Fruit fly (Drosophila melanogaster) whole organism, prepupa: ENCODE data around the gene AANATL2.

ENCODE experiments used
- CG16779 ChIP-seq: fragments of 200-800 bp; sonication (Bioruptor generic); optimal IDR thresholded peaks from 3 replicates; lab custom pipeline; 2017; ENCODE audit warnings: missing biosample characterization, mild to moderate bottlenecking, missing genetic modification characterization
- CG6792 ChIP-seq: fragments of 200-800 bp; sonication (Bioruptor generic); optimal IDR thresholded peaks from 3 replicates; lab custom pipeline; 2016; ENCODE audit warnings: missing biosample characterization, missing genetic modification characterization
- CG6854 ChIP-seq: fragments of 200-800 bp; sonication (Bioruptor generic); optimal IDR thresholded peaks from 2 replicates; lab custom pipeline; 2017; ENCODE audit warnings: missing biosample characterization, mild to moderate bottlenecking, missing genetic modification characterization
- CG8119 ChIP-seq: fragments of 200-800 bp; sonication (Bioruptor generic); IDR thresholded peaks from 3 replicates; pipeline ENCODE4 v1.3.6; 2022; ENCODE audit warnings: missing biosample characterization, missing genetic modification characterization
- Eip78C ChIP-seq: fragments of 200-800 bp; sonication (Bioruptor generic); peaks from one replicate; lab custom pipeline; 2016; ENCODE audit warnings: missing biosample characterization, missing genetic modification characterization
- Eip93F ChIP-seq: fragments of 200-800 bp; sonication (Bioruptor generic); optimal IDR thresholded peaks from 2 replicates; lab custom pipeline; 2016; ENCODE audit warnings: missing biosample characterization, mild to moderate bottlenecking, missing genetic modification characterization
- Ets21C ChIP-seq: fragments of 200-800 bp; sonication (Bioruptor generic); optimal IDR thresholded peaks from 3 replicates; lab custom pipeline; 2016; ENCODE audit warnings: missing biosample characterization, missing genetic modification characterization
- Smox ChIP-seq: fragments of 200-800 bp; sonication (Bioruptor generic); optimal IDR thresholded peaks from 3 replicates; lab custom pipeline; 2016; ENCODE audit warnings: missing biosample characterization, missing genetic modification characterization
- cyc ChIP-seq: fragments of 200-800 bp; sonication (Bioruptor generic); optimal IDR thresholded peaks from 3 replicates; lab custom pipeline; 2016; ENCODE audit warnings: missing biosample characterization, missing genetic modification characterization
- dac ChIP-seq: fragments of 200-800 bp; sonication (Bioruptor generic); optimal IDR thresholded peaks from 2 replicates; lab custom pipeline; 2017; ENCODE audit warnings: missing biosample characterization, mild to moderate bottlenecking, missing genetic modification characterization
- eg ChIP-seq: fragments of 200-800 bp; sonication (Bioruptor generic); IDR thresholded peaks from 3 replicates; pipeline ENCODE4 v1.3.6; 2022; ENCODE audit warnings: missing biosample characterization, missing genetic modification characterization
- fkh ChIP-seq: fragments of 200-800 bp; sonication (Bioruptor generic); optimal IDR thresholded peaks from 3 replicates; lab custom pipeline; 2017; ENCODE audit warnings: missing biosample characterization, mild to moderate bottlenecking, missing genetic modification characterization, moderate library complexity
- ss ChIP-seq, 2 experiments: fragments of 200-800 bp; sonication (Bioruptor generic); optimal IDR thresholded peaks; 2 replicates in 1 of 2; 3 replicates in 1 of 2; lab custom pipeline; 2017 to 2018; ENCODE audit warnings: mild to moderate bottlenecking in 2 of 2, missing biosample characterization in 2 of 2, missing genetic modification characterization in 2 of 2, moderate library complexity in 1 of 2
- svp ChIP-seq: fragments of 200-800 bp; sonication (Bioruptor generic); peaks from one replicate; lab custom pipeline; 2016; ENCODE audit warnings: missing biosample characterization, missing genetic modification characterization

DNA sequence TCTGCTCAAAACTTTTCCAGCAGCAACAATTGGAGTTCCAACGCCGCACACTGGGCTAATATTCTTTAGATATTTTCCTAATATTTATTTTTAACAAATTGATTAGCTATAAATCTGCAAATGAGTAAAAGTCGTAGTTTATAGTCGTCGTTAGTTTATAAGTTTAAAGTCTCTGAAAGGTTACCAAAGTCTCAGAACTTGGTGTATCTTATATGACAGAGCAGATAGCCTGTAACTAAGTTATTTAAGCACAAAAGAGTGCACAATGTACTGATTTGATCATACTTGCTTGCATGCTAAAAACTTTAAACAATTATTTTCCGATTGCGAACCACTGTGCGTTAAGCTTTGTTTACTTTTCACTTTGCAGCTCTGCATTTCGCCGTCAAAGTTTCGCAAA is 21.2 kb downstream of the AANATL2 start:
- TF ChIP-seq CG6854 (GFP tag; lab: Kevin White, UChicago), result no peak
- TF ChIP-seq Ets21C (GFP tag; lab: Kevin White, UChicago), result no peak
- TF ChIP-seq CG16779 (tag; lab: Kevin White, UChicago), result peak; percentile 7
- TF ChIP-seq Eip93F (GFP tag; lab: Kevin White, UChicago), result no peak
- TF ChIP-seq dac (GFP tag; lab: Kevin White, UChicago), result peak; percentile 38
- peak; percentile 66 for TF ChIP-seq svp (GFP tag; lab: Kevin White, UChicago)
- no peak for TF ChIP-seq cyc (GFP tag; lab: Kevin White, UChicago)
- peak; percentile 83 for TF ChIP-seq Eip78C (GFP tag; lab: Kevin White, UChicago)
- TF ChIP-seq fkh (GFP tag; lab: Kevin White, UChicago), result no peak
- TF ChIP-seq CG8119 (GFP tag; lab: Robert Waterston, UW), result peak; percentile 61
- no peak for TF ChIP-seq Smox (GFP tag; lab: Kevin White, UChicago)
- no peak for TF ChIP-seq CG6792 (GFP tag; lab: Kevin White, UChicago)
- TF ChIP-seq ss (GFP tag; optimal IDR thresholded peaks at IDR 0.05; lab: Kevin White, UChicago), result no peak
- TF ChIP-seq eg (GFP tag; lab: Robert Waterston, UW), result peak; percentile 60; the same call in 1 of the 3 replicates
